Worm (Caenorhabditis elegans) whole organism, L2 larva: Measurements from ENCODE around the gene cht-1.

Experiments
- F13H6.1 ChIP-seq: sonication (generic microtip); optimal IDR thresholded peaks from 2 replicates; lab custom pipeline; 2016; ENCODE audit warnings: missing genetic modification characterization, missing compliant biosample characterization
- aly-2 ChIP-seq: fragments of 150-350 bp; optimal IDR thresholded peaks from 2 replicates; lab custom pipeline; 2014; ENCODE audit warnings: missing biosample characterization, missing genetic modification characterization
- ama-1 ChIP-seq: fragments of 150-350 bp; optimal IDR thresholded peaks from 2 replicates; lab custom pipeline; 2018; ENCODE audit warnings: inconsistent platforms
- blmp-1 ChIP-seq: sonication (generic microtip); optimal IDR thresholded peaks from 2 replicates; lab custom pipeline; 2017; ENCODE audit warnings: missing genetic modification characterization, mild to moderate bottlenecking, missing compliant biosample characterization, antibody characterized with exemption, moderate library complexity; ENCODE audit not compliant: insufficient read depth
- ceh-82 ChIP-seq: fragments of 150-350 bp; optimal IDR thresholded peaks from 2 replicates; lab custom pipeline; 2014; ENCODE audit warnings: missing biosample characterization, missing genetic modification characterization
- egl-27 ChIP-seq: sonication (generic microtip); optimal IDR thresholded peaks from 3 replicates; lab custom pipeline; 2017; ENCODE audit warnings: missing biosample characterization, missing genetic modification reagents, missing genetic modification characterization
- elt-3 ChIP-seq: sonication (generic microtip); optimal IDR thresholded peaks from 2 replicates; lab custom pipeline; 2017; ENCODE audit warnings: missing biosample characterization, missing genetic modification characterization
- lin-11 ChIP-seq: fragments of 150-350 bp; sonication (generic microtip); optimal IDR thresholded peaks from 2 replicates; lab custom pipeline; 2014; ENCODE audit warnings: missing biosample characterization, missing genetic modification characterization, inconsistent platforms, mixed read lengths
- mdl-1 ChIP-seq, 2 experiments: fragments of 150-350 bp in 1 of 2; sonication (generic microtip) in 1 of 2; optimal IDR thresholded peaks; 2 replicates each; lab custom pipeline; 2017; ENCODE audit warnings: missing biosample characterization in 2 of 2, missing genetic modification characterization in 2 of 2
- nhr-129 ChIP-seq: fragments of 150-350 bp; optimal IDR thresholded peaks from 2 replicates; lab custom pipeline; 2014; ENCODE audit warnings: missing biosample characterization, missing genetic modification characterization
- sem-4 ChIP-seq: fragments of 150-350 bp; optimal IDR thresholded peaks from 2 replicates; lab custom pipeline; 2014; ENCODE audit warnings: missing biosample characterization, missing genetic modification reagents, missing genetic modification characterization
- snpc-4 ChIP-seq: fragments of 150-350 bp; optimal IDR thresholded peaks from 2 replicates; lab custom pipeline; 2014; ENCODE audit warnings: missing biosample characterization, missing genetic modification characterization
- unc-55 ChIP-seq: fragments of 150-350 bp; sonication (generic microtip); optimal IDR thresholded peaks from 3 replicates; lab custom pipeline; 2014; ENCODE audit warnings: missing biosample characterization, missing genetic modification reagents, missing genetic modification characterization
- unc-62 ChIP-seq: fragments of 150-350 bp; optimal IDR thresholded peaks from 2 replicates; lab custom pipeline; 2014; ENCODE audit warnings: missing biosample characterization, missing genetic modification reagents, missing genetic modification characterization

DNA sequence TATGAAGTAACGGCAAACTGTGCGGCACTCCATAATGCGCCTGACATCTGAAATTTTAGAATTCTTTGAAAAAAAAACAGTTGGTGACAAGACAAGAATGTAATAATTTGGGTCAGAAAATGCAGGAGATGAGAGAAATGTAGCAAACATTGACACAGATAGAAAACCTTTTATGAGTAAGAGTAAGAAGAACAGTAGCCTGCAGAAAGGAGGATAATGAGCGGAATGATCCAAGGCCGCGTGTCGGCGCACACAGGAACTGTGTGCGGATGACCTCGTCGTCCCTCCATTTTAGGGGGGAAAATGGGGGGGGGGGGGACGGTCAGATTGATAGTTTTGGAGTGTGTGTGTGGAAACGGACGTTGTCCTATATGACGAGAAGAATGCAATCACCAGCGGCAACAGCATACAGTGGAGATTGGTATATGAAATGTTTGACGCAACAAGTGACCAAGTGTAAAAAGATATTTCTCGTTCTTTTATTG is 14.9 kb upstream of the cht-1 start, which contains the start of gene dhs-27:
- TF ChIP-seq aly-2 = no peak
- no peak for TF ChIP-seq egl-27 (tag; lab: Kevin White, UChicago)
- no peak for TF ChIP-seq ceh-82 (tag; lab: Kevin White, UChicago)
- TF ChIP-seq elt-3 (tag; lab: Kevin White, UChicago) = no peak
- no peak for TF ChIP-seq mdl-1 (tag; optimal IDR thresholded peaks at IDR 0.05; lab: Kevin White, UChicago)
- no peak for TF ChIP-seq lin-11 (tag; lab: Kevin White, UChicago)
- no peak for TF ChIP-seq unc-62
- no peak for TF ChIP-seq ama-1
- no peak for TF ChIP-seq blmp-1
- no peak for TF ChIP-seq nhr-129 (tag; lab: Kevin White, UChicago)
- TF ChIP-seq snpc-4 (tag; lab: Kevin White, UChicago) = no peak
- TF ChIP-seq unc-55 (GFP tag; lab: Kevin White, UChicago) = no peak
- no peak for TF ChIP-seq F13H6.1 (tag; lab: Kevin White, UChicago)
- no peak for TF ChIP-seq sem-4 (tag; lab: Kevin White, UChicago)
